Worm (Caenorhabditis elegans) whole organism, late embryonic: ENCODE results near the gene oac-22.

Source experiments
- F13H6.1 ChIP-seq: sonication (generic microtip); optimal IDR thresholded peaks from 2 replicates; lab custom pipeline; 2016; ENCODE audit warnings: missing genetic modification characterization, missing compliant biosample characterization
- Y22D7AL.16 ChIP-seq: sonication (generic microtip); optimal IDR thresholded peaks from 2 replicates; lab custom pipeline; 2016; ENCODE audit warnings: missing genetic modification characterization, missing compliant biosample characterization
- ama-1 ChIP-seq: fragments of 150-350 bp; optimal IDR thresholded peaks from 2 replicates; lab custom pipeline; 2014
- ceh-6 ChIP-seq: fragments of 200-800 bp; sonication (Bioruptor generic); optimal IDR thresholded peaks from 2 replicates; lab custom pipeline; 2018; ENCODE audit warnings: mild to moderate bottlenecking, missing genetic modification characterization, missing compliant biosample characterization
- hlh-30 ChIP-seq: sonication (generic microtip); optimal IDR thresholded peaks from 2 replicates; lab custom pipeline; 2017; ENCODE audit warnings: antibody characterized with exemption, missing genetic modification characterization, missing compliant biosample characterization; ENCODE audit not compliant: insufficient read depth
- hlh-6 ChIP-seq: sonication (generic microtip); optimal IDR thresholded peaks from 2 replicates; lab custom pipeline; 2016; ENCODE audit warnings: missing genotype, missing genetic modification characterization, missing compliant biosample characterization
- sox-4 ChIP-seq: sonication (generic microtip); optimal IDR thresholded peaks from 2 replicates; lab custom pipeline; 2017; ENCODE audit warnings: mild to moderate bottlenecking, missing genetic modification characterization, inconsistent platforms, missing compliant biosample characterization
- unc-86 ChIP-seq: sonication (generic microtip); optimal IDR thresholded peaks from 2 replicates; lab custom pipeline; 2016; ENCODE audit warnings: missing genetic modification characterization, missing compliant biosample characterization

DNA sequence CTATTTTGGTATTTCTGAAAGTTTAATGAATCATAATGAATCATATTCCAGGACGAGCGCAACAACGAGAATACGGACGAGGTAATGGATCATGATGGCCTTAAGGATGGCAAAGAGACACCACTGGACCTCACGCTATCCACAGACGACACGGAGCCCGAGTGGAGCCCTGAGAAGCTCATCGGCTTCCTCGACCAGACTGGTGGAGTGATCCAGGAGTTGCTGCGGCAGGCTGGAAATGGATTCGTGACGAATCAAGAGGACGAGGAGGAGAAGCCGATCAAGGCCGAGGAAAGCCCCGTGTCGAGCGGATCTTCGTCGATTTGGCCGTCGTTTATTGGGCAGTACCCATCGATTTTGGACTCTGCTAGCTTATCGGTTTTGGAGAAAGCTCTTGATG, 25.9 kb upstream of the oac-22 start:
- TF ChIP-seq Y22D7AL.16 (tag; lab: Kevin White, UChicago) (no peak), ama-1 (lab: Kevin White, UChicago) (no peak), F13H6.1 (tag; lab: Kevin White, UChicago) (no peak), ceh-6 (GFP tag; lab: Kevin White, UChicago) (no peak), unc-86 (tag; lab: Kevin White, UChicago) (no peak), sox-4 (tag; lab: Kevin White, UChicago) (no peak), hlh-6 (tag; lab: Kevin White, UChicago) (no peak), hlh-30 (tag; lab: Kevin White, UChicago) (no peak)
